Worm (Caenorhabditis elegans) whole organism, L4 larva: ENCODE measurements around the gene ags-3.

Source experiments
- T26A8.4 ChIP-seq: fragments of 200-800 bp; sonication (Bioruptor generic); IDR thresholded peaks from 2 replicates; pipeline ENCODE4 v1.3.6; 2022; ENCODE audit warnings: missing genetic modification characterization, missing compliant biosample characterization
- ZK546.5 ChIP-seq, 2 experiments: sonication (generic microtip); optimal IDR thresholded peaks; 2 replicates each; lab custom pipeline; 2017; ENCODE audit warnings: missing biosample characterization in 2 of 2, missing genetic modification characterization in 2 of 2
- aly-2 ChIP-seq: sonication (generic microtip); optimal IDR thresholded peaks from 2 replicates; lab custom pipeline; 2018; ENCODE audit warnings: missing biosample characterization, missing genetic modification characterization
- ctbp-1 ChIP-seq: fragments of 200-800 bp; sonication (Bioruptor generic); IDR thresholded peaks from 2 replicates; pipeline ENCODE4 v1.3.6; 2022; ENCODE audit warnings: missing genetic modification reagents, missing genetic modification characterization, missing compliant biosample characterization
- fos-1 ChIP-seq: fragments of 150-350 bp; optimal IDR thresholded peaks from 2 replicates; lab custom pipeline; 2014; ENCODE audit warnings: missing biosample characterization, missing genetic modification characterization
- lin-15B ChIP-seq: fragments of 150-350 bp; sonication (generic microtip); optimal IDR thresholded peaks from 3 replicates; lab custom pipeline; 2014; ENCODE audit warnings: missing biosample characterization, missing genetic modification characterization
- lsy-2 ChIP-seq, 2 experiments: fragments of 150-350 bp in 1 of 2; sonication (generic microtip) in 1 of 2; optimal IDR thresholded peaks; 2 replicates each; lab custom pipeline; 2014 to 2017; ENCODE audit warnings: missing biosample characterization in 2 of 2, missing genetic modification characterization in 2 of 2
- nhr-237 ChIP-seq: sonication (generic microtip); optimal IDR thresholded peaks from 2 replicates; lab custom pipeline; 2017; ENCODE audit warnings: missing biosample characterization, missing genetic modification characterization
- nhr-6 ChIP-seq: fragments of 150-350 bp; optimal IDR thresholded peaks from 2 replicates; lab custom pipeline; 2014; ENCODE audit warnings: missing biosample characterization, missing genetic modification characterization
- skn-1 ChIP-seq: fragments of 150-350 bp; optimal IDR thresholded peaks from 2 replicates; lab custom pipeline; 2014; ENCODE audit warnings: missing biosample characterization, missing genetic modification characterization

DNA sequence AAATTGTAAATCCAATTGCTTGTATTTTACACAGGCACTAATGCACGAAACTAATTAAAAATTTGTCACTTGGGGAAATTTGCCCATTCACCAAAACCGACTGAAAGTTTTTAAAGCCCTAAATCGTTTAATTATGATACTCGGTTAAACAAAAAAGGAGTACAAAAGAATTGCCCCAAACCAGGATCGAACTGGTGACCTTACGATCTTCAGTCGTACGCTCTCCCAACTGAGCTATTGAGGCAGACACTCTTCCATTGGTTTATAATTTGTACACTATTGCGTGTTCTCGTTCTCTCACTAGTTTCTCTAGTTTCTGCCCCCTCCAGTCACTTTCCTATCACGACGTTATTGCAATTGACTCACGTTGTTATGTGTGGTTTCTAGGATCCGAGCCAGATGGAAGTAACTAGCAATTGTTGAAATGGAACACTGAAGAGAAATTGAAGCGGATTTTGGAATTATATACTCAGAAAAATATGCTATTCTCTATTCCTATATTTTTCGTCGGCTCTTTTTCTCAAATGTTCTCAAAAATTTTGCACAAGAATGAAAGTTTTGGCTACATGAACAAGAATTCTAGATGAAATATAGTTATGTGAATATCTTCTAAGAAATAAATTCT, 15.9 kb upstream of the ags-3 start:
- no peak for TF ChIP-seq fos-1 (tag; lab: Kevin White, UChicago)
- no peak for TF ChIP-seq T26A8.4 (GFP tag; lab: Robert Waterston, UW)
- no peak for TF ChIP-seq ZK546.5 (tag; optimal IDR thresholded peaks at IDR 0.05; lab: Kevin White, UChicago)
- TF ChIP-seq lin-15B = no peak
- TF ChIP-seq lsy-2 (tag; optimal IDR thresholded peaks at IDR 0.05; lab: Kevin White, UChicago) = no peak
- TF ChIP-seq skn-1 (tag; lab: Kevin White, UChicago) = no peak
- no peak for TF ChIP-seq aly-2 (tag; lab: Kevin White, UChicago)
- TF ChIP-seq nhr-237 (tag; lab: Kevin White, UChicago) = no peak
- peak; percentile 77 for TF ChIP-seq ctbp-1
- no peak for TF ChIP-seq nhr-6
